Fruit fly (Drosophila melanogaster) whole organism, adult: ENCODE measurements around the gene gcm2.

Experiments
- CG1620 ChIP-seq: fragments of 200-800 bp; sonication (Bioruptor generic); optimal IDR thresholded peaks from 2 replicates; lab custom pipeline; 2016; ENCODE audit warnings: missing biosample characterization, missing genetic modification characterization
- CG33017 ChIP-seq: fragments of 200-800 bp; sonication (Bioruptor generic); optimal IDR thresholded peaks from 2 replicates; lab custom pipeline; 2018; ENCODE audit warnings: missing biosample characterization, mild to moderate bottlenecking, missing genetic modification characterization, moderate library complexity
- CG5204 ChIP-seq: fragments of 200-800 bp; sonication (Bioruptor generic); optimal IDR thresholded peaks from 2 replicates; lab custom pipeline; 2016; ENCODE audit warnings: missing biosample characterization, missing genetic modification characterization
- CG7045 ChIP-seq: fragments of 200-800 bp; sonication (Bioruptor generic); optimal IDR thresholded peaks from 2 replicates; lab custom pipeline; 2017; ENCODE audit warnings: missing biosample characterization, mild to moderate bottlenecking, missing genetic modification characterization
- CG7101 ChIP-seq: fragments of 200-800 bp; sonication (Bioruptor generic); optimal IDR thresholded peaks from 2 replicates; lab custom pipeline; 2018; ENCODE audit warnings: missing biosample characterization, mild to moderate bottlenecking, missing genetic modification characterization, moderate library complexity
- Mnt ChIP-seq: fragments of 200-800 bp; sonication (Bioruptor generic); optimal IDR thresholded peaks from 2 replicates; lab custom pipeline; 2016; ENCODE audit warnings: missing biosample characterization, mild to moderate bottlenecking, missing genetic modification characterization
- bab1 ChIP-seq: fragments of 200-800 bp; sonication (Bioruptor generic); optimal IDR thresholded peaks from 3 replicates; lab custom pipeline; 2019; ENCODE audit warnings: missing biosample characterization, mild to moderate bottlenecking, missing genetic modification characterization, moderate library complexity
- cnc ChIP-seq, 2 experiments: fragments of >200 bp; optimal IDR thresholded peaks; 2 replicates each; lab custom pipeline; 2017
- kay ChIP-seq: fragments of 200-800 bp; sonication (Bioruptor generic); peaks from one replicate; lab custom pipeline; 2016; ENCODE audit warnings: missing biosample characterization, missing genetic modification characterization, borderline replicate concordance
- ovo ChIP-seq: fragments of 200-800 bp; sonication (Bioruptor generic); optimal IDR thresholded peaks from 2 replicates; lab custom pipeline; 2016; ENCODE audit warnings: missing biosample characterization, missing genetic modification characterization

- TF ChIP-seq CG5204 (no peak), CG33017 (tag; lab: Kevin White, UChicago) (no peak), kay (GFP tag; lab: Kevin White, UChicago) (no peak), cnc (optimal IDR thresholded peaks at IDR 0.05; lab: Kevin White, UChicago) (no peak), CG7101 (no peak), CG7045 (GFP tag; lab: Kevin White, UChicago) (no peak), bab1 (no peak), Mnt (GFP tag; lab: Kevin White, UChicago) (no peak), ovo (GFP tag; lab: Kevin White, UChicago) (no peak), CG1620 (no peak)
These were observed 7.1 kb upstream of the gcm2 start for dm6 chr2L:9601220-9601619.
